Worm (Caenorhabditis elegans) whole organism, early embryonic: ENCODE measurements around the gene C46F9.6.

ENCODE experiments used
- aly-1 ChIP-seq: sonication (generic microtip); optimal IDR thresholded peaks from 2 replicates; lab custom pipeline; 2016; ENCODE audit warnings: missing genetic modification characterization, missing compliant biosample characterization
- ama-1 ChIP-seq: fragments of 150-350 bp; optimal IDR thresholded peaks from 2 replicates; lab custom pipeline; 2014
- ceh-13 ChIP-seq: fragments of 200-800 bp; sonication (Bioruptor generic); optimal IDR thresholded peaks from 2 replicates; lab custom pipeline; 2018; ENCODE audit warnings: mild to moderate bottlenecking, missing genetic modification characterization, missing compliant biosample characterization
- ets-7 ChIP-seq: sonication (generic microtip); optimal IDR thresholded peaks from 2 replicates; lab custom pipeline; 2016; ENCODE audit warnings: missing genotype, missing genetic modification characterization, missing compliant biosample characterization
- flt-1 ChIP-seq: fragments of 200-800 bp; sonication (Bioruptor generic); IDR thresholded peaks from 2 replicates; pipeline ENCODE4 v1.3.6; 2022; ENCODE audit warnings: missing genetic modification characterization, missing compliant biosample characterization
- scrt-1 ChIP-seq: fragments of 200-800 bp; sonication (Bioruptor generic); IDR thresholded peaks from 2 replicates; pipeline ENCODE4 v1.3.6; 2022; ENCODE audit warnings: missing genetic modification characterization, missing compliant biosample characterization
- tra-4 ChIP-seq: sonication (generic microtip); optimal IDR thresholded peaks from 2 replicates; lab custom pipeline; 2017; ENCODE audit warnings: missing genetic modification characterization, missing compliant biosample characterization

DNA sequence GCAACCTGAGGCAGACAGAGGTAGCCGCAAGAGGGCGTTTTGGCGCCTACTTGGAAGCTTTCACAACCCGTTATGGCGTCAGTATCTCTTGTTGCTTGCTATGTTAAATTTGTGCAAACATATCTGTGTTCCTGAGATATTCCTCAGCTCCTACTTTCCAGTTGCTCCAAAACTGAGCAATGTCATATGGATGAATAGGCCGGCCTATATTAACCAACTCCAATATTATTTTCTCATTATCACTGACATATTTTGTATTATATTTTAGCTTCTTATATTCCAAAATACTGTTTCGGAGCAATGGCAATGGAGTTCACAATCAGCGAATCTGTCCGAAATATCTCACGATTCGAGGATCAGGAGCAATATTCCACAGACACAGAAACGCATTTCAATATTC is 22.4 kb upstream of the C46F9.6 start, which contains the start of gene math-13:
- TF ChIP-seq ets-7 (tag; lab: Kevin White, UChicago) = no peak
- no peak for TF ChIP-seq flt-1 (GFP tag; lab: Robert Waterston, UW)
- TF ChIP-seq aly-1 (tag; lab: Kevin White, UChicago) = no peak
- TF ChIP-seq ama-1 (lab: Kevin White, UChicago) = no peak
- TF ChIP-seq ceh-13 (GFP tag; lab: Kevin White, UChicago) = no peak
- no peak for TF ChIP-seq tra-4 (tag; lab: Kevin White, UChicago)
- no peak for TF ChIP-seq scrt-1 (GFP tag; lab: Robert Waterston, UW)
